Fruit fly (Drosophila melanogaster): ENCODE measurements around the gene Ets65A.

Gene Ets65A

DNA sequence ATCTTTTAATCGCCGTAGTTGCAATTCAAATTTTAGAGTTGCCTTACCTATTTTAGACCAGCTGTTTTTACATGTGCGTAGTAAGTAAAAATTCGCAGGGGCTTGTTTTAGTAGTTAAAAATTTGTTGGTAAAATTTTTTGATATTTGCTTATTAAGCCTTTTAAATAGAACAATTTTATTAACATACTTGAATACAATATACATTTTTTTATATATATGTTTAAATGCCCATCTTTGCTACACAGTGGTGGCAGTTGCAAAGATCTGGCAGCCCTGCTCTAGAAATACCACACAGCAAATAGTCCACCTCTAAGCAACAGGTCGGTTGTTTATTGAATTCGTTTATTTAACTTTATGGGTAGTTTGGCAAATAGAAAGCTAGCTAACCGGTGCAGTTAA lies 2.7 kb upstream of the Ets65A start, which contains the start of the genes CG10467 and loj (continued):
- TF ChIP-seq ranshi (GFP tag; IDR thresholded peaks at IDR 0.05), result peak; percentile 98
- peak; percentile 91 for TF ChIP-seq Oaz (GFP tag; IDR thresholded peaks at IDR 0.05)
- peak; percentile 80 for TF ChIP-seq Nf-YC (tag; optimal IDR thresholded peaks at IDR 0.05)
- TF ChIP-seq Dip2 (GFP tag; IDR thresholded peaks at IDR 0.05), result peak; percentile 56; the same call in 1 of the 2 replicates
- TF ChIP-seq CG13624 (GFP tag; optimal IDR thresholded peaks at IDR 0.05), result peak; percentile 85
- TF ChIP-seq unpg (GFP tag; optimal IDR thresholded peaks at IDR 0.05), result peak; percentile 96
- TF ChIP-seq stc (GFP tag; IDR thresholded peaks at IDR 0.05), result peak; percentile 91
- peak; percentile 96 for TF ChIP-seq B-H1 (GFP tag; IDR thresholded peaks at IDR 0.05)
- TF ChIP-seq HLH3B (GFP tag; IDR thresholded peaks at IDR 0.05), result peak; percentile 97
- TF ChIP-seq h (optimal IDR thresholded peaks at IDR 0.05), result no peak
- peak; percentile 81 for TF ChIP-seq Camta (GFP tag; optimal IDR thresholded peaks at IDR 0.05)
- TF ChIP-seq CG6791 (GFP tag; IDR thresholded peaks at IDR 0.05; ENCODE audit: partially characterized antibody), result peak; percentile 55; the same call in 1 of the 3 replicates
- peak; percentile 96 for TF ChIP-seq CG31441 (GFP tag; IDR thresholded peaks at IDR 0.05)
- TF ChIP-seq salm (tag; optimal IDR thresholded peaks at IDR 0.05), result peak; percentile 84
- TF ChIP-seq kay (GFP tag; optimal IDR thresholded peaks at IDR 0.05), result peak; percentile 92
- peak; percentile 94 for TF ChIP-seq CG14050 (GFP tag; IDR thresholded peaks at IDR 0.05)
- TF ChIP-seq trh (GFP tag; optimal IDR thresholded peaks at IDR 0.05), result peak; percentile 95
- TF ChIP-seq az2 (GFP tag; optimal IDR thresholded peaks at IDR 0.05), result peak; percentile 97
- no peak for TF ChIP-seq chinmo (GFP tag; IDR thresholded peaks at IDR 0.05; ENCODE audit: partially characterized antibody)
- peak; percentile 84 for TF ChIP-seq CkIIα-i1 (GFP tag; IDR thresholded peaks at IDR 0.05)
- TF ChIP-seq Dbx (GFP tag; IDR thresholded peaks at IDR 0.05), result peak; percentile 98
- TF ChIP-seq crc (GFP tag; optimal IDR thresholded peaks at IDR 0.05), result peak; percentile 56
- TF ChIP-seq mam (GFP tag; optimal IDR thresholded peaks at IDR 0.05), result peak; percentile 93
- TF ChIP-seq CG18262 (tag; optimal IDR thresholded peaks at IDR 0.05), result peak; percentile 92
- peak; percentile 88 for TF ChIP-seq tup (GFP tag; optimal IDR thresholded peaks at IDR 0.05)
- peak; percentile 97 for TF ChIP-seq H2.0 (GFP tag; IDR thresholded peaks at IDR 0.05)
- TF ChIP-seq ewg (GFP tag; optimal IDR thresholded peaks at IDR 0.05), result peak; percentile 90
- no peak for TF ChIP-seq gfzf (GFP tag; optimal IDR thresholded peaks at IDR 0.05)
- TF ChIP-seq CG4282 (GFP tag; optimal IDR thresholded peaks at IDR 0.05), result peak; percentile 43
- TF ChIP-seq CG10431 (GFP tag; optimal IDR thresholded peaks at IDR 0.05), result peak; percentile 69
- TF ChIP-seq Jarid2 (GFP tag; optimal IDR thresholded peaks at IDR 0.05), result peak; percentile 67
- TF ChIP-seq CG13296 (GFP tag; optimal IDR thresholded peaks at IDR 0.05), result peak; percentile 86
- TF ChIP-seq CG16813 (GFP tag; IDR thresholded peaks at IDR 0.05; ENCODE audit: partially characterized antibody), result peak; percentile 75
- TF ChIP-seq ham (GFP tag; IDR thresholded peaks at IDR 0.05), result peak; percentile 91
- peak; percentile 72 for TF ChIP-seq Atf3 (GFP tag; optimal IDR thresholded peaks at IDR 0.05)
- peak; percentile 98 for TF ChIP-seq nmo (GFP tag; optimal IDR thresholded peaks at IDR 0.05)
- peak; percentile 98 for TF ChIP-seq Hr3 (GFP tag; optimal IDR thresholded peaks at IDR 0.05)
- TF ChIP-seq Dll (GFP tag; IDR thresholded peaks at IDR 0.05; ENCODE audit: partially characterized antibody), result peak; percentile 84
- peak; percentile 94 for TF ChIP-seq oc (tag; optimal IDR thresholded peaks at IDR 0.05)
- peak; percentile 97 for TF ChIP-seq tin (GFP tag; optimal IDR thresholded peaks at IDR 0.05)
- no peak for TF ChIP-seq CG8478 (optimal IDR thresholded peaks at IDR 0.05)
- TF ChIP-seq Stat92E (GFP tag; optimal IDR thresholded peaks at IDR 0.05), result peak in 1 of 3 experiments; percentile 86
- TF ChIP-seq onecut (GFP tag; IDR thresholded peaks at IDR 0.05), result peak; percentile 82
- TF ChIP-seq CG8924 (tag; optimal IDR thresholded peaks at IDR 0.05), result peak; percentile 96
- TF ChIP-seq yki (optimal IDR thresholded peaks at IDR 0.05), result no peak
- peak; percentile 37 for TF ChIP-seq Sry-β (GFP tag; optimal IDR thresholded peaks at IDR 0.05)
- no peak for TF ChIP-seq abd-A (tag; optimal IDR thresholded peaks at IDR 0.05)
- TF ChIP-seq jigr1 (GFP tag; IDR thresholded peaks at IDR 0.05), result peak; percentile 92
- peak; percentile 92 for TF ChIP-seq YL-1 (GFP tag; optimal IDR thresholded peaks at IDR 0.05)
- TF ChIP-seq ATbp (GFP tag; optimal IDR thresholded peaks at IDR 0.05), result peak; percentile 85
- no peak for TF ChIP-seq NK7.1 (GFP tag; optimal IDR thresholded peaks at IDR 0.05)
- peak; percentile 86 for TF ChIP-seq vfl (GFP tag; optimal IDR thresholded peaks at IDR 0.05)
